Worm (Caenorhabditis elegans): ENCODE results near the gene col-170.

The col-170 gene

ce11 chrX:6292143-6292542, 39.4 kb upstream of the col-170 start:
- TF ChIP-seq nhr-11 (tag; optimal IDR thresholded peaks at IDR 0.05) (no peak), mdl-1 (tag; optimal IDR thresholded peaks at IDR 0.05) (no peak), lsy-12 (tag; optimal IDR thresholded peaks at IDR 0.05) (peak; percentile 42), nhr-43 (tag; optimal IDR thresholded peaks at IDR 0.05; ENCODE audit: poor library complexity, severe bottlenecking) (peak; percentile 49), jun-1 (tag; optimal IDR thresholded peaks at IDR 0.05) (peak; percentile 35), egl-5 (tag; optimal IDR thresholded peaks at IDR 0.05) (peak; percentile 1), nhr-28 (tag; optimal IDR thresholded peaks at IDR 0.05) (no peak), lin-39 (tag; optimal IDR thresholded peaks at IDR 0.05) (peak; percentile 61), ceh-28 (tag; optimal IDR thresholded peaks at IDR 0.05) (peak; percentile 12), pha-4 (tag; optimal IDR thresholded peaks at IDR 0.05) (peak; percentile 53), eor-1 (tag; optimal IDR thresholded peaks at IDR 0.05) (peak in 1 of 2 experiments; percentile 29), nfya-1 (tag; optimal IDR thresholded peaks at IDR 0.05; ENCODE audit: insufficient read depth) (peak; percentile 57), nhr-25 (tag; optimal IDR thresholded peaks at IDR 0.05) (peak; percentile 18), elt-3 (tag; optimal IDR thresholded peaks at IDR 0.05) (no peak), snpc-4 (tag; optimal IDR thresholded peaks at IDR 0.05) (peak; percentile 9), pqm-1 (tag; optimal IDR thresholded peaks at IDR 0.05) (no peak), nhr-23 (tag; optimal IDR thresholded peaks at IDR 0.05) (peak; percentile 59), tbx-2 (tag; optimal IDR thresholded peaks at IDR 0.05) (peak; percentile 61), hmg-11 (tag; optimal IDR thresholded peaks at IDR 0.05) (peak; percentile 86), elt-2 (tag; optimal IDR thresholded peaks at IDR 0.05) (peak; percentile 41), nhr-77 (tag; optimal IDR thresholded peaks at IDR 0.05) (peak; percentile 62)

- TF ChIP-seq nhr-28 (tag; optimal IDR thresholded peaks at IDR 0.05) (no peak), tbx-2 (tag; optimal IDR thresholded peaks at IDR 0.05) (no peak), lin-15B (tag; optimal IDR thresholded peaks at IDR 0.05) (no peak), fkh-2 (tag; optimal IDR thresholded peaks at IDR 0.05) (no peak), fos-1 (tag; optimal IDR thresholded peaks at IDR 0.05) (no peak), ceh-82 (tag; optimal IDR thresholded peaks at IDR 0.05) (no peak), egl-5 (tag; optimal IDR thresholded peaks at IDR 0.05) (no peak), ceh-16 (tag; optimal IDR thresholded peaks at IDR 0.05) (no peak), pqm-1 (tag; optimal IDR thresholded peaks at IDR 0.05) (no peak), pha-4 (tag; optimal IDR thresholded peaks at IDR 0.05) (no peak)
These were observed 38.7 kb upstream of the col-170 start, which contains the start of gene mom-1 for ce11 chrX:6292812-6293211. TSS of gene mom-1 (plus strand) at chrX:6293112.

- TF ChIP-seq nhr-76 (tag; optimal IDR thresholded peaks at IDR 0.05) (peak; percentile 82), eor-1 (tag; optimal IDR thresholded peaks at IDR 0.05) (peak; percentile 4 to 81), fkh-2 (tag; optimal IDR thresholded peaks at IDR 0.05) (peak; percentile 97), R02D3.7 (tag; optimal IDR thresholded peaks at IDR 0.05) (peak; percentile 95), nfya-1 (tag; optimal IDR thresholded peaks at IDR 0.05; ENCODE audit: insufficient read depth) (peak; percentile 97), ceh-16 (tag; optimal IDR thresholded peaks at IDR 0.05) (peak; percentile 84), nhr-25 (tag; optimal IDR thresholded peaks at IDR 0.05) (peak; percentile 100), tbx-2 (tag; optimal IDR thresholded peaks at IDR 0.05) (peak; percentile 99), skn-1 (tag; optimal IDR thresholded peaks at IDR 0.05) (peak; percentile 98), fos-1 (tag; optimal IDR thresholded peaks at IDR 0.05) (peak; percentile 96), pha-4 (tag; optimal IDR thresholded peaks at IDR 0.05) (peak; percentile 98), snpc-4 (tag; optimal IDR thresholded peaks at IDR 0.05) (peak; percentile 91), nhr-28 (tag; optimal IDR thresholded peaks at IDR 0.05) (peak; percentile 93), nhr-67 (tag; optimal IDR thresholded peaks at IDR 0.05) (peak; percentile 53), nhr-23 (tag; optimal IDR thresholded peaks at IDR 0.05) (peak; percentile 100), fkh-10 (GFP tag; optimal IDR thresholded peaks at IDR 0.05) (peak; percentile 100), sea-2 (GFP tag; optimal IDR thresholded peaks at IDR 0.05) (no peak), unc-39 (tag; optimal IDR thresholded peaks at IDR 0.05) (peak; percentile 77), ceh-9 (tag; optimal IDR thresholded peaks at IDR 0.05) (peak; percentile 76), nhr-12 (tag; optimal IDR thresholded peaks at IDR 0.05) (peak; percentile 49), elt-1 (tag; optimal IDR thresholded peaks at IDR 0.05) (peak; percentile 90), elt-3 (tag; optimal IDR thresholded peaks at IDR 0.05) (peak; percentile 94 to 99 (median 97)), elt-2 (tag; optimal IDR thresholded peaks at IDR 0.05) (peak; percentile 88), egl-27 (tag; optimal IDR thresholded peaks at IDR 0.05) (peak; percentile 89), zag-1 (tag; optimal IDR thresholded peaks at IDR 0.05) (peak; percentile 98), egl-5 (tag; optimal IDR thresholded peaks at IDR 0.05) (peak; percentile 99), ceh-28 (tag; optimal IDR thresholded peaks at IDR 0.05) (peak; percentile 99), mml-1 (tag; optimal IDR thresholded peaks at IDR 0.05) (no peak), lin-39 (tag; optimal IDR thresholded peaks at IDR 0.05) (peak; percentile 100), ama-1 (optimal IDR thresholded peaks at IDR 0.05) (no peak), lsy-12 (tag; optimal IDR thresholded peaks at IDR 0.05) (peak; percentile 98), mdl-1 (tag; optimal IDR thresholded peaks at IDR 0.05) (peak; percentile 85), daf-12 (tag; optimal IDR thresholded peaks at IDR 0.05) (peak; percentile 96), ceh-82 (tag; optimal IDR thresholded peaks at IDR 0.05) (peak; percentile 98), pqm-1 (tag; optimal IDR thresholded peaks at IDR 0.05) (peak; percentile 91), nhr-11 (tag; optimal IDR thresholded peaks at IDR 0.05) (peak; percentile 99), nhr-77 (tag; optimal IDR thresholded peaks at IDR 0.05) (peak; percentile 100), ZK546.5 (tag; optimal IDR thresholded peaks at IDR 0.05) (peak; percentile 69), hmg-11 (tag; optimal IDR thresholded peaks at IDR 0.05) (peak; percentile 98), ztf-4 (tag; optimal IDR thresholded peaks at IDR 0.05) (peak; percentile 92), nhr-43 (tag; optimal IDR thresholded peaks at IDR 0.05; ENCODE audit: poor library complexity, severe bottlenecking) (peak; percentile 99), aly-2 (tag; optimal IDR thresholded peaks at IDR 0.05) (peak; percentile 98), lin-15B (tag; optimal IDR thresholded peaks at IDR 0.05) (peak; percentile 37)
These were observed 35.1 kb upstream of the col-170 start for ce11 chrX:6296402-6296844.
